Fruit fly (Drosophila melanogaster) whole organism, embryonic: ENCODE data around the gene CG32551.

Source experiments
- ATbp ChIP-seq: fragments of 200-800 bp; sonication (Bioruptor generic); optimal IDR thresholded peaks from 2 replicates; lab custom pipeline; 2017; ENCODE audit warnings: missing biosample characterization, mild to moderate bottlenecking, missing genetic modification characterization, missing genetic modification reagents
- Atf3 ChIP-seq: fragments of 200-800 bp; sonication (Bioruptor generic); optimal IDR thresholded peaks from 3 replicates; lab custom pipeline; 2016; ENCODE audit warnings: missing biosample characterization, missing genetic modification characterization
- Bdp1 ChIP-seq: fragments of 200-800 bp; sonication (Bioruptor generic); optimal IDR thresholded peaks from 3 replicates; lab custom pipeline; 2016; ENCODE audit warnings: missing biosample characterization, missing genetic modification characterization
- Bgb ChIP-seq: fragments of 200-800 bp; sonication (Bioruptor generic); IDR thresholded peaks from 2 replicates; pipeline ENCODE4 v1.3.6; 2022; ENCODE audit warnings: missing biosample characterization, missing genetic modification characterization; ENCODE audit not compliant: partially characterized antibody
- CG10274 ChIP-seq: fragments of 200-800 bp; sonication (Bioruptor generic); optimal IDR thresholded peaks from 3 replicates; lab custom pipeline; 2017; ENCODE audit warnings: missing biosample characterization, mild to moderate bottlenecking, missing genetic modification characterization
- CG11247 ChIP-seq: fragments of 200-800 bp; sonication (Bioruptor generic); IDR thresholded peaks from 2 replicates; pipeline ENCODE4 v1.3.6; 2022; ENCODE audit warnings: missing biosample characterization, missing genetic modification characterization
- CG12391 ChIP-seq: fragments of 200-800 bp; sonication (Bioruptor generic); optimal IDR thresholded peaks from 3 replicates; lab custom pipeline; 2018; ENCODE audit warnings: missing biosample characterization, mild to moderate bottlenecking, missing genetic modification characterization, moderate library complexity
- CG13287 ChIP-seq: fragments of 200-800 bp; sonication (Bioruptor generic); IDR thresholded peaks from 2 replicates; pipeline ENCODE4 v1.3.6; 2022; ENCODE audit warnings: missing biosample characterization, missing genetic modification characterization; ENCODE audit not compliant: partially characterized antibody
- CG15514 ChIP-seq: fragments of 200-800 bp; sonication (Bioruptor generic); optimal IDR thresholded peaks from 3 replicates; lab custom pipeline; 2017; ENCODE audit warnings: missing biosample characterization, missing genetic modification characterization, mild to moderate bottlenecking, moderate library complexity, missing genetic modification reagents
- CG16863 ChIP-seq: fragments of 200-800 bp; sonication (Bioruptor generic); optimal IDR thresholded peaks from 3 replicates; lab custom pipeline; 2016; ENCODE audit warnings: missing biosample characterization, missing genetic modification characterization
- CG17186 ChIP-seq: fragments of 200-800 bp; sonication (Bioruptor generic); optimal IDR thresholded peaks from 3 replicates; lab custom pipeline; 2017; ENCODE audit warnings: missing biosample characterization, missing genetic modification reagents, missing genetic modification characterization
- CG17829 ChIP-seq: fragments of 200-800 bp; optimal IDR thresholded peaks from 2 replicates; lab custom pipeline; 2019; ENCODE audit warnings: missing biosample characterization, mild to moderate bottlenecking, missing genetic modification characterization, moderate library complexity
- CG18476 ChIP-seq: fragments of 200-800 bp; sonication (Bioruptor generic); optimal IDR thresholded peaks from 2 replicates; lab custom pipeline; 2016; ENCODE audit warnings: missing biosample characterization, mild to moderate bottlenecking, missing genetic modification characterization
- CG18599 ChIP-seq: fragments of 200-800 bp; sonication (Bioruptor generic); optimal IDR thresholded peaks from 3 replicates; lab custom pipeline; 2017; ENCODE audit warnings: missing biosample characterization, missing genetic modification characterization, mild to moderate bottlenecking, moderate library complexity, missing genetic modification reagents
- CG2120 ChIP-seq: fragments of 200-800 bp; sonication (Bioruptor generic); optimal IDR thresholded peaks from 3 replicates; lab custom pipeline; 2016; ENCODE audit warnings: missing biosample characterization, missing genetic modification characterization
- CG3407 ChIP-seq: fragments of 200-800 bp; sonication (Bioruptor generic); optimal IDR thresholded peaks from 2 replicates; lab custom pipeline; 2018; ENCODE audit warnings: missing biosample characterization, mild to moderate bottlenecking, missing genetic modification characterization
- CG4730 ChIP-seq: fragments of 200-800 bp; sonication (Bioruptor generic); IDR thresholded peaks from 2 replicates; pipeline ENCODE4 v1.3.6; 2022; ENCODE audit warnings: missing biosample characterization, missing genetic modification characterization
- CG6272 ChIP-seq: fragments of 200-800 bp; sonication (Bioruptor generic); IDR thresholded peaks from 2 replicates; pipeline ENCODE4 v1.3.6; 2022; ENCODE audit warnings: missing biosample characterization, missing genetic modification characterization
- CG7786 ChIP-seq: fragments of 200-800 bp; sonication (Bioruptor generic); optimal IDR thresholded peaks from 2 replicates; lab custom pipeline; 2016; ENCODE audit warnings: missing biosample characterization, missing genetic modification characterization
- CG7963 ChIP-seq: fragments of 200-800 bp; sonication (Bioruptor generic); IDR thresholded peaks from 3 replicates; pipeline ENCODE4 v1.3.6; 2022; ENCODE audit warnings: missing biosample characterization, missing genetic modification characterization; ENCODE audit not compliant: partially characterized antibody
- CG8765 ChIP-seq: fragments of 200-800 bp; sonication (Bioruptor generic); IDR thresholded peaks from 2 replicates; pipeline ENCODE4 v1.3.6; 2022; ENCODE audit warnings: missing biosample characterization, missing genetic modification characterization
- D ChIP-seq, 2 experiments: fragments of 200-800 bp in 1 of 2; fragments of >200 bp in 1 of 2; sonication (Bioruptor generic) in 1 of 2; optimal IDR thresholded peaks; 2 replicates in 1 of 2; 3 replicates in 1 of 2; lab custom pipeline; 2017; ENCODE audit warnings: mild to moderate bottlenecking in 1 of 2, missing biosample characterization in 1 of 2, missing genetic modification characterization in 1 of 2, missing genetic modification reagents in 1 of 2
- D19B ChIP-seq: fragments of 200-800 bp; sonication (Bioruptor generic); optimal IDR thresholded peaks from 2 replicates; lab custom pipeline; 2017; ENCODE audit warnings: missing biosample characterization, mild to moderate bottlenecking, missing genetic modification characterization
- Dip2 ChIP-seq: fragments of 200-800 bp; sonication (Bioruptor generic); IDR thresholded peaks from 2 replicates; pipeline ENCODE4 v1.3.6; 2022; ENCODE audit warnings: missing biosample characterization, missing genetic modification characterization
- Dip3 ChIP-seq: fragments of 200-800 bp; sonication (Bioruptor generic); optimal IDR thresholded peaks from 3 replicates; lab custom pipeline; 2016; ENCODE audit warnings: missing biosample characterization, missing genetic modification characterization
- Dp ChIP-seq: fragments of 200-800 bp; sonication (Bioruptor generic); optimal IDR thresholded peaks from 2 replicates; lab custom pipeline; 2018; ENCODE audit warnings: missing biosample characterization, mild to moderate bottlenecking, missing genetic modification characterization, moderate library complexity
- Drgx ChIP-seq: fragments of 200-800 bp; sonication (Bioruptor generic); IDR thresholded peaks from 2 replicates; pipeline ENCODE4 v1.3.6; 2022; ENCODE audit warnings: missing biosample characterization, missing genetic modification characterization
- Ets65A ChIP-seq: fragments of 200-800 bp; sonication (Bioruptor generic); peaks from one replicate; lab custom pipeline; 2016; ENCODE audit warnings: missing biosample characterization, missing genetic modification characterization
- GATAe ChIP-seq: fragments of 200-800 bp; sonication (Bioruptor generic); conservative IDR thresholded peaks from 2 replicates; pipeline ENCODE4 v1.3.6; 2022; ENCODE audit warnings: missing biosample characterization, missing genetic modification characterization
- HLH4C ChIP-seq: fragments of 200-800 bp; sonication (Bioruptor generic); IDR thresholded peaks from 3 replicates; pipeline ENCODE4 v1.3.6; 2022; ENCODE audit warnings: missing biosample characterization, missing genetic modification characterization; ENCODE audit not compliant: partially characterized antibody
- Lim3 ChIP-seq: fragments of 200-800 bp; sonication (Bioruptor generic); IDR thresholded peaks from 2 replicates; pipeline ENCODE4 v1.3.6; 2022; ENCODE audit warnings: missing biosample characterization, missing genetic modification characterization
- NK7.1 ChIP-seq: fragments of 200-800 bp; sonication (Bioruptor generic); optimal IDR thresholded peaks from 3 replicates; lab custom pipeline; 2016; ENCODE audit warnings: missing biosample characterization, missing genetic modification characterization
- Rx ChIP-seq: fragments of 200-800 bp; sonication (Bioruptor generic); IDR thresholded peaks from 2 replicates; pipeline ENCODE4 v1.3.6; 2022; ENCODE audit warnings: missing biosample characterization, missing genetic modification characterization
- al ChIP-seq: fragments of 200-800 bp; sonication (Bioruptor generic); IDR thresholded peaks from 2 replicates; pipeline ENCODE4 v1.3.6; 2022; ENCODE audit warnings: missing biosample characterization, missing genetic modification characterization
- cato ChIP-seq: fragments of 200-800 bp; sonication (Bioruptor generic); optimal IDR thresholded peaks from 2 replicates; lab custom pipeline; 2016; ENCODE audit warnings: missing biosample characterization, missing genetic modification characterization, borderline replicate concordance
- danr ChIP-seq: fragments of 200-800 bp; sonication (Bioruptor generic); IDR thresholded peaks from 2 replicates; pipeline ENCODE4 v1.3.6; 2022; ENCODE audit warnings: missing biosample characterization, missing genetic modification characterization
- dm ChIP-seq: fragments of 200-800 bp; sonication (Bioruptor generic); optimal IDR thresholded peaks from 3 replicates; lab custom pipeline; 2016; ENCODE audit warnings: missing biosample characterization, missing genetic modification characterization
- fd102C ChIP-seq: fragments of 200-800 bp; sonication (Bioruptor generic); optimal IDR thresholded peaks from 2 replicates; lab custom pipeline; 2018; ENCODE audit warnings: missing biosample characterization, mild to moderate bottlenecking, missing genetic modification characterization, moderate library complexity
- kay ChIP-seq: fragments of 200-800 bp; sonication (Bioruptor generic); optimal IDR thresholded peaks from 2 replicates; lab custom pipeline; 2016; ENCODE audit warnings: missing biosample characterization, missing genetic modification characterization
- lab ChIP-seq: fragments of 200-800 bp; sonication (Bioruptor generic); optimal IDR thresholded peaks from 3 replicates; lab custom pipeline; 2017; ENCODE audit warnings: missing biosample characterization, missing genetic modification characterization, mild to moderate bottlenecking, moderate library complexity, missing genetic modification reagents
- p53 ChIP-seq: fragments of 200-800 bp; sonication (Bioruptor generic); optimal IDR thresholded peaks from 2 replicates; lab custom pipeline; 2016; ENCODE audit warnings: missing biosample characterization, missing genetic modification characterization
- row ChIP-seq: fragments of 200-800 bp; sonication (Bioruptor generic); IDR thresholded peaks from 3 replicates; pipeline ENCODE4 v1.3.6; 2022; ENCODE audit warnings: missing biosample characterization, missing genetic modification characterization
- scrt ChIP-seq: fragments of 200-800 bp; sonication (Bioruptor generic); optimal IDR thresholded peaks from 2 replicates; lab custom pipeline; 2018; ENCODE audit warnings: missing biosample characterization, mild to moderate bottlenecking, missing genetic modification characterization, moderate library complexity
- sens ChIP-seq: fragments of 200-800 bp; sonication (Bioruptor generic); peaks from one replicate; lab custom pipeline; 2016; ENCODE audit warnings: missing biosample characterization, missing genetic modification characterization
- sens-2 ChIP-seq: fragments of 200-800 bp; sonication (Bioruptor generic); IDR thresholded peaks from 2 replicates; pipeline ENCODE4 v1.3.6; 2022; ENCODE audit warnings: missing biosample characterization, missing genetic modification characterization
- shn ChIP-seq: fragments of 200-800 bp; sonication (Bioruptor generic); optimal IDR thresholded peaks from 3 replicates; lab custom pipeline; 2016; ENCODE audit warnings: missing biosample characterization, missing genetic modification characterization
- slbo ChIP-seq: fragments of 200-800 bp; sonication (Bioruptor generic); IDR thresholded peaks from 2 replicates; pipeline ENCODE4 v1.3.6; 2022; ENCODE audit warnings: missing biosample characterization, missing genetic modification characterization
- so ChIP-seq: fragments of 200-800 bp; sonication (Bioruptor generic); IDR thresholded peaks from 3 replicates; pipeline ENCODE4 v1.3.6; 2022; ENCODE audit warnings: missing biosample characterization, missing genetic modification characterization
- ssp ChIP-seq: fragments of 200-800 bp; sonication (Bioruptor generic); IDR thresholded peaks from 2 replicates; pipeline ENCODE4 v1.3.6; 2022; ENCODE audit warnings: missing biosample characterization, missing genetic modification characterization
- vfl ChIP-seq: fragments of 200-800 bp; sonication (Bioruptor generic); optimal IDR thresholded peaks from 2 replicates; lab custom pipeline; 2016; ENCODE audit warnings: missing biosample characterization, missing genetic modification characterization
- vnd ChIP-seq: fragments of 200-800 bp; sonication (Bioruptor generic); IDR thresholded peaks from 3 replicates; pipeline ENCODE4 v1.3.6; 2022; ENCODE audit warnings: missing biosample characterization, missing genetic modification characterization; ENCODE audit not compliant: partially characterized antibody
- wek ChIP-seq: fragments of 200-800 bp; sonication (Bioruptor generic); optimal IDR thresholded peaks from 3 replicates; lab custom pipeline; 2018; ENCODE audit warnings: missing biosample characterization, mild to moderate bottlenecking, missing genetic modification characterization, moderate library complexity

CG32551 gene

DNA sequence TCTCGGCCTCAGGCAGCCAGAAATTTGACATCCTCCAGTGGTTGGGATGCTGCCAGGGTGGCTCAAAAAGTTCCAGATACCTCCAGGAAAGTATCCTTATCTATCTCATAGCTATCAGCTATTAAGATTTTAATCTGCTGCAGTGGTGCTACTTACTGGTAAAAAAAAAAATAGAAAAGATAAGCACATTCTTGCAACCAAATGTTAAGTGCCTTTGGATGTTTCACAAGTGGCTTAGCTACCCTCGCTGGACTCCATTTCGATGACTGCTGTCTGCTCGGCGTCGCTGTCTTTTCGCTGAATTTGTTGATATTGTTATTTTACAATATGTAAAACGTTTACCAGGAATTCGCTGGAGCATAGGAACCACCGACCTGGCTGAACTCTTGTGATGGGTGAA is 14.0 kb downstream of the CG32551 start (continued):
- TF ChIP-seq Rx (GFP tag; lab: Robert Waterston, UW): no peak
- TF ChIP-seq CG18476 (GFP tag; lab: Kevin White, UChicago): peak; percentile 68
- no peak for TF ChIP-seq Atf3
- no peak for TF ChIP-seq CG8765 (GFP tag; lab: Robert Waterston, UW)
- no peak for TF ChIP-seq NK7.1 (GFP tag; lab: Kevin White, UChicago)
- TF ChIP-seq CG6272 (GFP tag; lab: Robert Waterston, UW): no peak
- no peak for TF ChIP-seq HLH4C (GFP tag; lab: Robert Waterston, UW)
- TF ChIP-seq Dip2 (GFP tag; lab: Robert Waterston, UW): no peak
- TF ChIP-seq cato (GFP tag; lab: Kevin White, UChicago): no peak
- TF ChIP-seq CG18599: peak; percentile 38
- no peak for TF ChIP-seq CG11247 (GFP tag; lab: Robert Waterston, UW)
- no peak for TF ChIP-seq CG12391
- no peak for TF ChIP-seq D19B (GFP tag; lab: Kevin White, UChicago)
- TF ChIP-seq vnd (GFP tag; lab: Robert Waterston, UW): no peak
- no peak for TF ChIP-seq Dp (GFP tag; lab: Kevin White, UChicago)
- TF ChIP-seq CG17186 (GFP tag; lab: Kevin White, UChicago): no peak
- peak; percentile 87 for TF ChIP-seq Ets65A
- TF ChIP-seq CG7963 (GFP tag; lab: Robert Waterston, UW): no peak
- TF ChIP-seq CG17829: no peak
- TF ChIP-seq Bgb: no peak
- TF ChIP-seq wek (GFP tag; lab: Kevin White, UChicago): no peak
- no peak for TF ChIP-seq GATAe (GFP tag; lab: Robert Waterston, UW)
- peak; percentile 66 for TF ChIP-seq sens (GFP tag; lab: Kevin White, UChicago)
- TF ChIP-seq CG3407 (GFP tag; lab: Kevin White, UChicago): no peak
- TF ChIP-seq slbo (GFP tag; lab: Robert Waterston, UW): peak; percentile 36
- TF ChIP-seq scrt: no peak
- TF ChIP-seq kay (GFP tag; lab: Kevin White, UChicago): no peak
- TF ChIP-seq D (optimal IDR thresholded peaks at IDR 0.05; lab: Kevin White, UChicago): no peak
- TF ChIP-seq D (GFP tag; optimal IDR thresholded peaks at IDR 0.05; lab: Kevin White, UChicago): no peak
- no peak for TF ChIP-seq Bdp1 (GFP tag; lab: Kevin White, UChicago)
- no peak for TF ChIP-seq Dip3 (GFP tag; lab: Kevin White, UChicago)
- TF ChIP-seq p53 (GFP tag; lab: Kevin White, UChicago): no peak
- TF ChIP-seq ssp (GFP tag; lab: Robert Waterston, UW): no peak
- TF ChIP-seq Drgx: no peak
- TF ChIP-seq CG2120 (GFP tag; lab: Kevin White, UChicago): peak; percentile 48
- TF ChIP-seq lab (GFP tag; lab: Kevin White, UChicago): peak; percentile 1
- no peak for TF ChIP-seq CG16863 (GFP tag; lab: Kevin White, UChicago)
- TF ChIP-seq CG7786 (GFP tag; lab: Kevin White, UChicago): no peak
- no peak for TF ChIP-seq sens-2 (GFP tag; lab: Robert Waterston, UW)
- peak; percentile 59 for TF ChIP-seq row (GFP tag; lab: Robert Waterston, UW)
- TF ChIP-seq shn: no peak
- no peak for TF ChIP-seq CG4730 (GFP tag; lab: Robert Waterston, UW)
- TF ChIP-seq Lim3 (GFP tag; lab: Robert Waterston, UW): no peak
- TF ChIP-seq al (GFP tag; lab: Robert Waterston, UW): no peak
- no peak for TF ChIP-seq CG13287
- no peak for TF ChIP-seq vfl (GFP tag; lab: Kevin White, UChicago)
- TF ChIP-seq danr (GFP tag; lab: Robert Waterston, UW): no peak
- TF ChIP-seq CG15514: no peak
- TF ChIP-seq dm (GFP tag; lab: Kevin White, UChicago): no peak
- TF ChIP-seq ATbp (GFP tag; lab: Kevin White, UChicago): no peak
- TF ChIP-seq so (GFP tag; lab: Robert Waterston, UW): no peak
- no peak for TF ChIP-seq CG10274 (GFP tag; lab: Kevin White, UChicago)
- no peak for TF ChIP-seq fd102C
